Worm (Caenorhabditis elegans): ENCODE data around the gene maa-1.
"Not testable (repeated sequence)": the region's sequence is repeated elsewhere in the genome, so short reads cannot be mapped to it uniquely, and the experiment has no call there.

DNA sequence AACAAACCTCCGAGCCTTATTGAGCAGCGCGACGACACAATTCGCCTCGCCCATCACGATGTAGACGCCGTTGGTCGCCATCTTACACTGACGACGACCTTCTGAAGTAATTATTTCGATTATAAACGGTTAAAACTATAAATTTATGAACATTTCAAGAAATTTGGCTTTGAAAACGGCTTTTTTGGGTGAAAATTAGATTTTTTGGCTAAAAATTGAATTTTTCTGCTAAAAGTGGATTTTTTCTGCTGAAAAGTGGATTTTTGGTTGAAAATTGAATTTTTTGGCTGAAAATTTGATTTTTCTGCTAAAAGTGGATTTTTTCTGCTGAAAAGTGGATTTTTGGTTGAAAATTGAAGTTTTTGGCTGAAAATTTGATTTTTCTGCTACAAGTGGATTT is 48.7 kb downstream of the maa-1 start, which contains the start of gene gbf-1:
- TF ChIP-seq jun-1 (tag; optimal IDR thresholded peaks at IDR 0.05); ztf-4 (tag; optimal IDR thresholded peaks at IDR 0.05); unc-39 (tag; optimal IDR thresholded peaks at IDR 0.05); unc-62 (GFP tag; optimal IDR thresholded peaks at IDR 0.05); nhr-67 (tag; optimal IDR thresholded peaks at IDR 0.05); aly-2 (tag; optimal IDR thresholded peaks at IDR 0.05): not testable (repeated sequence)

Measured in whole organism, L3 larva.